Worm (Caenorhabditis elegans): ENCODE measurements around the gene C23G10.1.
A peak's percentile ranks its signal among the peaks of the same experiment; 100 is the strongest.

Gene C23G10.1

DNA sequence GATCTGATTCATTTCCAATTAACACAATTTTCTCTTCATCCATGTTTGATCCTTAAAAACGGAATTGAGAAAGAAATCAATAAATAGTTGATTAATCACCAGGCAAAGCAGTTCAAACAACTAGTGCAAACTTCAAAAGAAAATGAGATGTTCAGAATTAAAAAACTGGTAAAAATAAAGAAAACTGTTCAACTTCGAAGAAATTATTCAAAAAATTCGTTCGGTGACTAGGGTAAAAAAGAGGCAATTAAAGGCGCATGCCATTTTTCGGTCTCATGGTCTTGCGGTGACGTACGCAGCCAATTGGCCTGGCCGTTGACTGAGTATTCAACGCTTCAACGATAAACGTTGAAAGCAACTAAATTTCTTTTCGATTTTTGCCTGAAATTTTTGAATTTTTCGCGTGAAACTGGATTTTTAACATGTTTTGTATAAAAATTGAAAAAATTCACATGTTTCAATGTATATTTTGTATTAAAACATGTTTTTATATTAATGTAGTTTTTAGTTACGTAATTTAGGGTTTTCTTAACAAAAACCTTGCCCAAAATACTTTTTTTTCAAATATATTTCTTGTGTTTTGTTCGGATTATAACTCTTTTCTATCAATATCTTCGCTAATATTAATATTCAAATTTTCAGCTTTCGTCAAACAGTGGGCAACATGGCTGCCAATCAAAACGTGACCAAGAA, 2.8 kb upstream of the C23G10.1 start, which contains the start of the genes sna-3 and rps-3 (continued):
- TF ChIP-seq nhr-237 (tag; optimal IDR thresholded peaks at IDR 0.05), result no peak
- no peak for TF ChIP-seq ceh-82 (tag; optimal IDR thresholded peaks at IDR 0.05)
- TF ChIP-seq hlh-30 (tag; optimal IDR thresholded peaks at IDR 0.05; ENCODE audit: insufficient read depth), result peak; percentile 88
- TF ChIP-seq daf-16 (GFP tag; optimal IDR thresholded peaks at IDR 0.05), result no peak
- peak; percentile 46 for TF ChIP-seq daf-16 (tag; optimal IDR thresholded peaks at IDR 0.05)
- TF ChIP-seq duxl-1 (tag; optimal IDR thresholded peaks at IDR 0.05; ENCODE audit: poor library complexity), result no peak
- TF ChIP-seq ama-1 (optimal IDR thresholded peaks at IDR 0.05), result no peak
- no peak for TF ChIP-seq madf-9 (GFP tag; conservative IDR thresholded peaks at IDR 0.05)
- no peak for TF ChIP-seq R02D3.7 (tag; optimal IDR thresholded peaks at IDR 0.05)
- TF ChIP-seq nhr-28 (tag; optimal IDR thresholded peaks at IDR 0.05), result peak; percentile 69
- TF ChIP-seq lin-38 (GFP tag; IDR thresholded peaks at IDR 0.05), result peak; percentile 69
- no peak for TF ChIP-seq pha-4 (GFP tag; IDR thresholded peaks at IDR 0.05)
- TF ChIP-seq pha-4 (tag; optimal IDR thresholded peaks at IDR 0.05), result peak; percentile 26
- peak; percentile 73 for TF ChIP-seq arid-1 (GFP tag; conservative IDR thresholded peaks at IDR 0.05)
- TF ChIP-seq dmd-8 (GFP tag; IDR thresholded peaks at IDR 0.05), result no peak
- TF ChIP-seq set-16 (GFP tag; IDR thresholded peaks at IDR 0.05), result no peak
- TF ChIP-seq ceh-44 (GFP tag; IDR thresholded peaks at IDR 0.05), result peak; percentile 24; the same call in 1 of the 2 replicates
- no peak for TF ChIP-seq sdz-12 (GFP tag; optimal IDR thresholded peaks at IDR 0.05)
- peak; percentile 43 for TF ChIP-seq dmd-6 (GFP tag; IDR thresholded peaks at IDR 0.05)
- TF ChIP-seq daf-19 (GFP tag; conservative IDR thresholded peaks at IDR 0.05), result no peak
- TF ChIP-seq php-3 (GFP tag; IDR thresholded peaks at IDR 0.05), result no peak
- TF ChIP-seq T26A8.4 (GFP tag; IDR thresholded peaks at IDR 0.05), result peak; percentile 63
- TF ChIP-seq nhr-11 (tag; optimal IDR thresholded peaks at IDR 0.05), result peak; percentile 61
- no peak for TF ChIP-seq madf-5 (GFP tag; IDR thresholded peaks at IDR 0.05)
- peak; percentile 91 for TF ChIP-seq nhr-77 (tag; optimal IDR thresholded peaks at IDR 0.05)
- TF ChIP-seq nhr-102 (tag; optimal IDR thresholded peaks at IDR 0.05), result peak; percentile 20
- TF ChIP-seq nhr-6 (tag; optimal IDR thresholded peaks at IDR 0.05), result peak; percentile 45
- TF ChIP-seq nhr-25 (tag; optimal IDR thresholded peaks at IDR 0.05; ENCODE audit: borderline replicate concordance, insufficient read depth), result peak; percentile 22
- TF ChIP-seq gei-8 (GFP tag; optimal IDR thresholded peaks at IDR 0.05), result no peak
- TF ChIP-seq nhr-42 (GFP tag; IDR thresholded peaks at IDR 0.05), result no peak
- peak in 1 of 2 experiments; percentile 2 for TF ChIP-seq hif-1 (tag; optimal IDR thresholded peaks at IDR 0.05)
- TF ChIP-seq F10B5.3 (tag; optimal IDR thresholded peaks at IDR 0.05), result no peak
- no peak for TF ChIP-seq dmd-9 (GFP tag; IDR thresholded peaks at IDR 0.05)
- no peak for TF ChIP-seq ztf-11 (tag; optimal IDR thresholded peaks at IDR 0.05)
- TF ChIP-seq zag-1 (tag; optimal IDR thresholded peaks at IDR 0.05), result no peak
- TF ChIP-seq mdl-1 (tag; optimal IDR thresholded peaks at IDR 0.05), result peak in 1 of 2 experiments; percentile 68
- peak; percentile 82 for TF ChIP-seq dpl-1 (GFP tag; optimal IDR thresholded peaks at IDR 0.05)
- TF ChIP-seq zfp-2 (tag; optimal IDR thresholded peaks at IDR 0.05), result no peak
- peak; percentile 33 for TF ChIP-seq hlh-11 (tag; optimal IDR thresholded peaks at IDR 0.05)
- TF ChIP-seq unc-130 (GFP tag; optimal IDR thresholded peaks at IDR 0.05), result peak; percentile 69
- TF ChIP-seq saeg-2 (GFP tag; IDR thresholded peaks at IDR 0.05), result no peak
- TF ChIP-seq fkh-10 (GFP tag; optimal IDR thresholded peaks at IDR 0.05), result no peak
- TF ChIP-seq attf-4 (tag; optimal IDR thresholded peaks at IDR 0.05), result no peak
- TF ChIP-seq zfp-3 (GFP tag; conservative IDR thresholded peaks at IDR 0.05), result no peak
- no peak for TF ChIP-seq F49E8.2 (tag; optimal IDR thresholded peaks at IDR 0.05; ENCODE audit: borderline replicate concordance)

Data from whole organism, L4 larva.